Worm (Caenorhabditis elegans) whole organism, L4 larva: Measurements from ENCODE around the gene zmp-3.

Experiments
- ceh-82 ChIP-seq: sonication (generic microtip); optimal IDR thresholded peaks from 2 replicates; lab custom pipeline; 2017; ENCODE audit warnings: missing biosample characterization, missing genetic modification characterization
- daf-16 ChIP-seq, 3 experiments: sonication (generic microtip); optimal IDR thresholded peaks; 2 replicates each; lab custom pipeline; 2016 to 2017; ENCODE audit warnings: missing genetic modification characterization in 3 of 3, missing genetic modification reagents in 3 of 3, mild to moderate bottlenecking in 2 of 3, missing compliant biosample characterization in 2 of 3, missing biosample characterization in 1 of 3, moderate library complexity in 1 of 3
- dpl-1 ChIP-seq: fragments of 150-350 bp; optimal IDR thresholded peaks from 2 replicates; lab custom pipeline; 2014; ENCODE audit warnings: missing biosample characterization, missing genetic modification reagents, missing genetic modification characterization
- egl-27 ChIP-seq: sonication (generic microtip); optimal IDR thresholded peaks from 3 replicates; lab custom pipeline; 2017; ENCODE audit warnings: missing biosample characterization, missing genetic modification reagents, missing genetic modification characterization
- hif-1 ChIP-seq, 2 experiments: sonication (generic microtip); optimal IDR thresholded peaks; 2 replicates each; lab custom pipeline; 2016 to 2017; ENCODE audit warnings: missing compliant biosample characterization in 2 of 2, missing genetic modification characterization in 2 of 2, missing genetic modification reagents in 2 of 2, missing genotype in 2 of 2, mild to moderate bottlenecking in 1 of 2
- lin-13 ChIP-seq: fragments of 150-350 bp; optimal IDR thresholded peaks from 2 replicates; lab custom pipeline; 2014; ENCODE audit warnings: missing biosample characterization, missing genetic modification reagents, missing genetic modification characterization
- mep-1 ChIP-seq: fragments of 150-350 bp; sonication (generic microtip); optimal IDR thresholded peaks from 3 replicates; lab custom pipeline; 2014; ENCODE audit warnings: missing biosample characterization, missing genetic modification characterization
- nhr-11 ChIP-seq: fragments of 150-350 bp; optimal IDR thresholded peaks from 2 replicates; lab custom pipeline; 2014; ENCODE audit warnings: missing biosample characterization, missing genetic modification characterization
- nhr-28 ChIP-seq: fragments of 150-350 bp; optimal IDR thresholded peaks from 2 replicates; lab custom pipeline; 2014; ENCODE audit warnings: missing biosample characterization, missing genetic modification characterization
- nhr-76 ChIP-seq: fragments of 150-350 bp; optimal IDR thresholded peaks from 2 replicates; lab custom pipeline; 2014; ENCODE audit warnings: missing biosample characterization, missing genetic modification characterization
- pha-4 ChIP-seq, 2 experiments: fragments of 150-350 bp in 1 of 2; fragments of 200-800 bp in 1 of 2; sonication (Bioruptor generic) in 1 of 2; IDR thresholded peaks in 1 of 2; optimal IDR thresholded peaks in 1 of 2; 2 replicates each; pipeline versions ENCODE4 v1.3.6 to Lab custom; 2014 to 2022; ENCODE audit warnings: missing genetic modification characterization in 2 of 2, missing genetic modification reagents in 2 of 2, missing biosample characterization in 1 of 2, missing compliant biosample characterization in 1 of 2
- unc-62 ChIP-seq, 3 experiments: fragments of 150-350 bp in 1 of 3; sonication (generic microtip); optimal IDR thresholded peaks in 2 of 3; peaks in 1 of 3; 1 replicate in 1 of 3; 2 replicates in 2 of 3; lab custom pipeline; 2014 to 2017; ENCODE audit warnings: missing biosample characterization in 3 of 3, missing genetic modification characterization in 3 of 3, missing genetic modification reagents in 3 of 3, missing genotype in 1 of 3

- TF ChIP-seq lin-13 (no peak), ceh-82 (tag; lab: Kevin White, UChicago) (no peak), pha-4 (GFP tag; IDR thresholded peaks at IDR 0.05; lab: Robert Waterston, UW) (no peak), pha-4 (tag; optimal IDR thresholded peaks at IDR 0.05; lab: Kevin White, UChicago) (no peak), unc-62 (GFP tag; optimal IDR thresholded peaks at IDR 0.05 in 1 of 2; lab: Kevin White, UChicago) (no peak), unc-62 (tag; optimal IDR thresholded peaks at IDR 0.05; lab: Kevin White, UChicago) (no peak), dpl-1 (GFP tag; lab: Kevin White, UChicago) (no peak), nhr-11 (tag; lab: Kevin White, UChicago) (no peak), mep-1 (tag; lab: Kevin White, UChicago) (no peak), daf-16 (GFP tag; optimal IDR thresholded peaks at IDR 0.05; lab: Kevin White, UChicago) (no peak), daf-16 (tag; optimal IDR thresholded peaks at IDR 0.05; lab: Kevin White, UChicago) (no peak), nhr-28 (tag; lab: Kevin White, UChicago) (no peak), hif-1 (tag; optimal IDR thresholded peaks at IDR 0.05; lab: Kevin White, UChicago) (no peak), egl-27 (tag; lab: Kevin White, UChicago) (no peak), nhr-76 (tag; lab: Kevin White, UChicago) (no peak)
Observed at ce11 chrV:2922594-2922993, 13.2 kb upstream of the zmp-3 start, which contains the start of gene srh-38.
